Fruit fly (Drosophila melanogaster): Measurements from ENCODE around the gene CG42570.

CG42570 gene

dm6 chr3L:15675111-15675510, 42.5 kb upstream of the CG42570 start (continued):
- TF ChIP-seq vfl (GFP tag; optimal IDR thresholded peaks at IDR 0.05) (no peak), jing (GFP tag; optimal IDR thresholded peaks at IDR 0.05) (peak; percentile 50), CG8765 (GFP tag; IDR thresholded peaks at IDR 0.05) (peak; percentile 65; the same call in 1 of the 2 replicates), Xrp1 (GFP tag; IDR thresholded peaks at IDR 0.05) (peak; percentile 92), D19B (GFP tag; optimal IDR thresholded peaks at IDR 0.05) (no peak), CG15514 (GFP tag; optimal IDR thresholded peaks at IDR 0.05) (no peak), CG11456 (GFP tag; IDR thresholded peaks at IDR 0.05) (no peak), CG18599 (GFP tag; optimal IDR thresholded peaks at IDR 0.05) (no peak), hth (optimal IDR thresholded peaks at IDR 0.05) (no peak), Lpt (GFP tag; optimal IDR thresholded peaks at IDR 0.05) (no peak), Hand (GFP tag; optimal IDR thresholded peaks at IDR 0.05) (no peak), CG17802 (tag; optimal IDR thresholded peaks at IDR 0.05) (peak; percentile 52)

- TF ChIP-seq HLHmδ (GFP tag; optimal IDR thresholded peaks at IDR 0.05) = no peak
- no peak for TF ChIP-seq vnd (GFP tag; IDR thresholded peaks at IDR 0.05; ENCODE audit: partially characterized antibody)
- no peak for TF ChIP-seq sim (GFP tag; IDR thresholded peaks at IDR 0.05)
- no peak for TF ChIP-seq Nf-YA (GFP tag; IDR thresholded peaks at IDR 0.05)
- peak; percentile 70 for TF ChIP-seq sens (GFP tag)
- TF ChIP-seq trem (tag; optimal IDR thresholded peaks at IDR 0.05) = no peak
- 0 out of 2 replicates have a peak, but pooled peaks have one; percentile 34 for TF ChIP-seq CG14014 (GFP tag; IDR thresholded peaks at IDR 0.05)
- no peak for TF ChIP-seq CG10267 (tag; optimal IDR thresholded peaks at IDR 0.05)
- no peak for TF ChIP-seq CG30403 (GFP tag; optimal IDR thresholded peaks at IDR 0.05)
- TF ChIP-seq CG1603 (tag; optimal IDR thresholded peaks at IDR 0.05) = peak; percentile 22
- TF ChIP-seq ranshi (GFP tag; IDR thresholded peaks at IDR 0.05) = no peak
- TF ChIP-seq Ssrp (tag; optimal IDR thresholded peaks at IDR 0.05) = peak; percentile 22
- TF ChIP-seq grau (tag; optimal IDR thresholded peaks at IDR 0.05) = peak; percentile 18
- 0 out of 2 replicates have a peak, but pooled peaks have one; percentile 12 for TF ChIP-seq CG31441 (GFP tag; IDR thresholded peaks at IDR 0.05)
- peak; percentile 29 for TF ChIP-seq CG7839 (tag; optimal IDR thresholded peaks at IDR 0.05)
- no peak for TF ChIP-seq CG10147 (GFP tag; optimal IDR thresholded peaks at IDR 0.05)
- TF ChIP-seq Blimp-1 (GFP tag; optimal IDR thresholded peaks at IDR 0.05) = peak; percentile 25
- TF ChIP-seq CoRest (tag; optimal IDR thresholded peaks at IDR 0.05) = no peak
- no peak for TF ChIP-seq Bteb2 (GFP tag; optimal IDR thresholded peaks at IDR 0.05)
- TF ChIP-seq CG2678 (tag; optimal IDR thresholded peaks at IDR 0.05) = peak; percentile 33
- TF ChIP-seq CG8924 (tag; optimal IDR thresholded peaks at IDR 0.05) = peak; percentile 1
- peak; percentile 8 for TF ChIP-seq CG7556 (GFP tag; optimal IDR thresholded peaks at IDR 0.05)
- TF ChIP-seq row (GFP tag; IDR thresholded peaks at IDR 0.05) = peak; percentile 46; the same call in 2 of the 3 replicates
- TF ChIP-seq Med (GFP tag) = peak; percentile 37
- TF ChIP-seq CG34422 (GFP tag; IDR thresholded peaks at IDR 0.05) = no peak
- no peak for TF ChIP-seq CG10654 (GFP tag; optimal IDR thresholded peaks at IDR 0.05)
- TF ChIP-seq Vsx1 (GFP tag; optimal IDR thresholded peaks at IDR 0.05) = no peak
- peak; percentile 25 for TF ChIP-seq CG10979 (tag; optimal IDR thresholded peaks at IDR 0.05)
- TF ChIP-seq az2 (GFP tag; optimal IDR thresholded peaks at IDR 0.05) = peak; percentile 4
- peak; percentile 12 for TF ChIP-seq CG15269 (tag; optimal IDR thresholded peaks at IDR 0.05)
- TF ChIP-seq Sox102F (GFP tag; optimal IDR thresholded peaks at IDR 0.05) = peak; percentile 32
- TF ChIP-seq bsh (GFP tag; optimal IDR thresholded peaks at IDR 0.05) = peak in 1 of 2 experiments; percentile 33
- no peak for TF ChIP-seq CG2199 (GFP tag; IDR thresholded peaks at IDR 0.05)
- peak; percentile 7 for TF ChIP-seq CG4820 (GFP tag; optimal IDR thresholded peaks at IDR 0.05)
- TF ChIP-seq phol (tag; optimal IDR thresholded peaks at IDR 0.05) = peak; percentile 18
- no peak for TF ChIP-seq Poxn (GFP tag; IDR thresholded peaks at IDR 0.05)
- TF ChIP-seq Ada2b (GFP tag; IDR thresholded peaks at IDR 0.05) = 0 out of 2 replicates have a peak, but pooled peaks have one; percentile 14
- no peak for TF ChIP-seq CG10565 (GFP tag; optimal IDR thresholded peaks at IDR 0.05)
Observed at dm6 chr3L:15677662-15678061, 40.0 kb upstream of the CG42570 start.
